Worm (Caenorhabditis elegans) whole organism, young adult: ENCODE results near the gene ZK632.11.

Experiments used
- D2030.7 ChIP-seq: fragments of 200-800 bp; sonication (Bioruptor generic); IDR thresholded peaks from 2 replicates; pipeline ENCODE4 v1.3.6; 2022; ENCODE audit warnings: missing genetic modification reagents, missing genetic modification characterization, missing compliant biosample characterization
- dox-1 ChIP-seq: fragments of 200-800 bp; sonication (Bioruptor generic); IDR thresholded peaks from 2 replicates; pipeline ENCODE4 v1.3.6; 2022; ENCODE audit warnings: missing genetic modification reagents, missing genetic modification characterization, missing compliant biosample characterization
- dpff-1 ChIP-seq: sonication (generic microtip); optimal IDR thresholded peaks from 2 replicates; lab custom pipeline; 2017; ENCODE audit warnings: mild to moderate bottlenecking, missing genetic modification characterization, missing compliant biosample characterization
- hlh-26 ChIP-seq: fragments of 200-800 bp; sonication (Bioruptor generic); conservative IDR thresholded peaks from 2 replicates; pipeline ENCODE4 v1.3.6; 2022; ENCODE audit warnings: missing genetic modification reagents, missing genetic modification characterization, missing compliant biosample characterization

- TF ChIP-seq dox-1 (GFP tag; lab: Robert Waterston, UW) (peak; percentile 72), hlh-26 (GFP tag; lab: Robert Waterston, UW) (no peak), D2030.7 (GFP tag; lab: Robert Waterston, UW) (0 out of 2 replicates have a peak, but pooled peaks have one; percentile 27), dpff-1 (no peak)
Observed at ce11 chrIII:9861470-9862342, 34.0 kb downstream of the ZK632.11 start.
